Fruit fly (Drosophila melanogaster) Kc167 (cell line): ENCODE measurements around the gene CG3106.

Experiments used
- Sin3A ChIP-seq: fragments of >200 bp; optimal IDR thresholded peaks from 2 replicates; lab custom pipeline; 2018; ENCODE audit warnings: missing external identifiers
- psq ChIP-seq: fragments of >200 bp; optimal IDR thresholded peaks from 2 replicates; lab custom pipeline; 2017; ENCODE audit warnings: missing external identifiers

DNA sequence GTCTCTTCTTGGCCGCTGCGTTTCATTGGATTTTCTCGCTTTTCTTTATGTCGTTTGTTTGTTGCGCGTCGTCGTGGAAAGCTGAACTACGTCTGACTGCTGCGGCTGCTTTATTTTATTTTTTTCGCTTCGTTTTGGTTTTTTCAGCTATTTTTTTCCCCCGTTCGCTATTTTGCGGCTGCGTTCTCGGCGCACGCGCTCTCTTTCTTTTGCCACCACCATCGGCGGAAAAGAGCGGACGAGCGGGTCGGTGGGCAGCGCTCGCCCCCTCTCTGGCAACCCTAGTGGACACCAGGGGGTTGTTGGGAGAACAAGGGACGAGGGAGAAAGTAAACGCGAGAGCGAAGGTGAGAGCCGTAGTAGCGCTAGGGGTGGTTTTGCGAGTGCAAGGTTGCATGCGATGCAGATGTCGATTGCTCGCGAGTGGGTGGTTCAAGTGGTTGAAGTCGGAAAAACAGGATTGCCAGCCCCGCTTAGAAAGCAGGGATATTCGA is 23.7 kb downstream of the CG3106 start:
- TF ChIP-seq Sin3A (lab: Kevin White, UChicago) (no peak), psq (lab: Kevin White, UChicago) (no peak)
